Fruit fly (Drosophila melanogaster): ENCODE data around the gene CG31546.

Gene CG31546

dm6 chr3R:5622985-5623630, 12.3 kb downstream of the CG31546 start (continued):
- TF ChIP-seq CG10462 (GFP tag; optimal IDR thresholded peaks at IDR 0.05) (peak; percentile 64), CG9876 (GFP tag; optimal IDR thresholded peaks at IDR 0.05) (peak; percentile 51), CG10209 (GFP tag; optimal IDR thresholded peaks at IDR 0.05) (peak; percentile 86), Xbp1 (GFP tag; optimal IDR thresholded peaks at IDR 0.05) (peak; percentile 25), ato (GFP tag; IDR thresholded peaks at IDR 0.05; ENCODE audit: partially characterized antibody) (no peak), disco-r (GFP tag; optimal IDR thresholded peaks at IDR 0.05) (peak; percentile 48), wdn (GFP tag; IDR thresholded peaks at IDR 0.05) (no peak), Hr78 (GFP tag; optimal IDR thresholded peaks at IDR 0.05) (no peak), CG12942 (GFP tag; optimal IDR thresholded peaks at IDR 0.05) (peak; percentile 81), toy (GFP tag; IDR thresholded peaks at IDR 0.05) (no peak), chm (GFP tag; IDR thresholded peaks at IDR 0.05) (no peak), repo (GFP tag; optimal IDR thresholded peaks at IDR 0.05) (peak; percentile 75), odd (GFP tag; optimal IDR thresholded peaks at IDR 0.05) (peak; percentile 83), CG4820 (GFP tag; optimal IDR thresholded peaks at IDR 0.05) (peak; percentile 37), chinmo (GFP tag; IDR thresholded peaks at IDR 0.05; ENCODE audit: partially characterized antibody) (no peak), ase (GFP tag; IDR thresholded peaks at IDR 0.05) (no peak), gsb (GFP tag; IDR thresholded peaks at IDR 0.05) (no peak), CG15696 (tag; optimal IDR thresholded peaks at IDR 0.05) (peak; percentile 92), D (optimal IDR thresholded peaks at IDR 0.05) (no peak), D (GFP tag; optimal IDR thresholded peaks at IDR 0.05) (peak; percentile 85), CG3407 (GFP tag; optimal IDR thresholded peaks at IDR 0.05) (peak; percentile 91), eve (GFP tag; optimal IDR thresholded peaks at IDR 0.05) (no peak), Oaz (GFP tag; IDR thresholded peaks at IDR 0.05) (no peak), Awh (GFP tag; IDR thresholded peaks at IDR 0.05) (no peak), CG32772 (GFP tag; IDR thresholded peaks at IDR 0.05) (no peak), CG1792 (GFP tag; optimal IDR thresholded peaks at IDR 0.05) (peak; percentile 72), sr (GFP tag; IDR thresholded peaks at IDR 0.05) (no peak), CG1832 (GFP tag; optimal IDR thresholded peaks at IDR 0.05) (no peak), fd102C (GFP tag; optimal IDR thresholded peaks at IDR 0.05) (peak; percentile 83), vnd (GFP tag; IDR thresholded peaks at IDR 0.05; ENCODE audit: partially characterized antibody) (no peak), CkIIα-i1 (GFP tag; IDR thresholded peaks at IDR 0.05) (no peak), fu2 (GFP tag; optimal IDR thresholded peaks at IDR 0.05) (peak; percentile 42), CG7839 (tag; optimal IDR thresholded peaks at IDR 0.05) (peak; percentile 57), crol (GFP tag; IDR thresholded peaks at IDR 0.05) (no peak), Atf3 (GFP tag; optimal IDR thresholded peaks at IDR 0.05) (peak; percentile 64), chn (GFP tag; optimal IDR thresholded peaks at IDR 0.05) (peak; percentile 52), Ets65A (GFP tag) (no peak), HLH4C (GFP tag; IDR thresholded peaks at IDR 0.05; ENCODE audit: partially characterized antibody) (no peak), CG12659 (GFP tag; optimal IDR thresholded peaks at IDR 0.05) (peak; percentile 70), peb (GFP tag; IDR thresholded peaks at IDR 0.05) (no peak), CG8089 (GFP tag; optimal IDR thresholded peaks at IDR 0.05) (peak; percentile 79), CrebB (tag; optimal IDR thresholded peaks at IDR 0.05) (peak; percentile 83), inv (GFP tag; IDR thresholded peaks at IDR 0.05; ENCODE audit: partially characterized antibody) (no peak), Stat92E (GFP tag; optimal IDR thresholded peaks at IDR 0.05) (peak in 1 of 3 experiments; percentile 78), Usf (GFP tag; optimal IDR thresholded peaks at IDR 0.05) (no peak), MTF-1 (GFP tag; optimal IDR thresholded peaks at IDR 0.05; ENCODE audit: borderline replicate concordance) (peak; percentile 93), cad (GFP tag; optimal IDR thresholded peaks at IDR 0.05) (no peak), CG34422 (GFP tag; IDR thresholded peaks at IDR 0.05) (no peak), Lpt (GFP tag; optimal IDR thresholded peaks at IDR 0.05) (no peak), CG8944 (GFP tag; optimal IDR thresholded peaks at IDR 0.05) (peak; percentile 64), Gsc (GFP tag; IDR thresholded peaks at IDR 0.05) (no peak)
